Fruit fly (Drosophila melanogaster) whole organism, wandering third instar larva: Measurements from ENCODE around the gene CG14297.

Experiments
- Abd-B ChIP-seq: fragments of >200 bp; optimal IDR thresholded peaks from 2 replicates; lab custom pipeline; 2017; ENCODE audit warnings: missing biosample characterization, missing genetic modification characterization
- CG32264 ChIP-seq: fragments of 200-800 bp; sonication (Bioruptor generic); optimal IDR thresholded peaks from 2 replicates; lab custom pipeline; 2016; ENCODE audit warnings: missing biosample characterization, missing genetic modification characterization
- CrebA ChIP-seq: fragments of 200-800 bp; sonication (Bioruptor generic); optimal IDR thresholded peaks from 2 replicates; lab custom pipeline; 2016; ENCODE audit warnings: missing biosample characterization, mild to moderate bottlenecking, missing genetic modification characterization, borderline replicate concordance
- Hnf4 ChIP-seq: fragments of 200-800 bp; sonication (Bioruptor generic); optimal IDR thresholded peaks from 2 replicates; lab custom pipeline; 2016; ENCODE audit warnings: missing biosample characterization, mild to moderate bottlenecking, missing genetic modification characterization
- Hr83 ChIP-seq: fragments of 200-300 bp; sonication (Bioruptor generic); optimal IDR thresholded peaks from 2 replicates; lab custom pipeline; 2016; ENCODE audit warnings: missing biosample characterization, mild to moderate bottlenecking, missing genetic modification characterization, moderate library complexity; ENCODE audit not compliant: poor library complexity, severe bottlenecking
- Jra ChIP-seq: sonication (Bioruptor generic); optimal IDR thresholded peaks from 2 replicates; lab custom pipeline; 2016; ENCODE audit warnings: missing biosample characterization, missing genetic modification characterization
- Myc ChIP-seq: fragments of >200 bp; optimal IDR thresholded peaks from 2 replicates; lab custom pipeline; 2017
- dl ChIP-seq, 2 experiments: fragments of 175-275, 200-275 bp in 1 of 2; fragments of 200-275 bp in 1 of 2; sonication (Bioruptor generic); optimal IDR thresholded peaks; lab custom pipeline; 2018; ENCODE audit warnings: mild to moderate bottlenecking in 2 of 2, missing biosample characterization in 2 of 2, missing genetic modification characterization in 2 of 2, moderate library complexity in 2 of 2; ENCODE audit not compliant: partially characterized antibody in 2 of 2, insufficient read depth in 1 of 2
- h ChIP-seq: fragments of 200-800 bp; sonication (Bioruptor generic); optimal IDR thresholded peaks from 3 replicates; lab custom pipeline; 2016; ENCODE audit warnings: missing biosample characterization, mild to moderate bottlenecking, missing genetic modification characterization
- pan ChIP-seq: fragments of >200 bp; optimal IDR thresholded peaks from 2 replicates; lab custom pipeline; 2017
- sv ChIP-seq: fragments of 200-800 bp; sonication (Bioruptor generic); optimal IDR thresholded peaks from 3 replicates; lab custom pipeline; 2016; ENCODE audit warnings: missing biosample characterization, missing genetic modification characterization

- no peak for TF ChIP-seq Abd-B (GFP tag; lab: Kevin White, UChicago)
- TF ChIP-seq Hnf4 (GFP tag; lab: Kevin White, UChicago), result no peak
- TF ChIP-seq Hr83, result no peak
- no peak for TF ChIP-seq Myc
- TF ChIP-seq CrebA (GFP tag; lab: Kevin White, UChicago), result no peak
- TF ChIP-seq dl (GFP tag; optimal IDR thresholded peaks at IDR 0.05; lab: Kevin White, UChicago; ENCODE audit: insufficient read depth in 1 of 2, partially characterized antibody in 2 of 2), result no peak
- no peak for TF ChIP-seq CG32264
- TF ChIP-seq Jra (GFP tag; lab: Kevin White, UChicago), result no peak
- TF ChIP-seq h, result no peak
- TF ChIP-seq sv (GFP tag; lab: Kevin White, UChicago), result no peak
- no peak for TF ChIP-seq pan (lab: Kevin White, UChicago)
Measured at dm6 chr3R:18851698-18852097, 46.2 kb upstream of the CG14297 start, which contains the start of gene CG31226.
